Worm (Caenorhabditis elegans) whole organism, L2 larva: Measurements from ENCODE around the gene F58F9.9.

Experiments
- C34F6.9 ChIP-seq: fragments of 150-350 bp; optimal IDR thresholded peaks from 2 replicates; lab custom pipeline; 2014; ENCODE audit warnings: missing biosample characterization, missing genetic modification characterization
- R02D3.7 ChIP-seq: fragments of 150-350 bp; optimal IDR thresholded peaks from 2 replicates; lab custom pipeline; 2014; ENCODE audit warnings: missing biosample characterization, missing genetic modification characterization
- Y55F3AM.14 ChIP-seq: fragments of 200-800 bp; sonication (Bioruptor generic); optimal IDR thresholded peaks from 2 replicates; lab custom pipeline; 2018; ENCODE audit warnings: mild to moderate bottlenecking, missing genetic modification characterization, missing compliant biosample characterization
- ZK546.5 ChIP-seq: sonication (generic microtip); optimal IDR thresholded peaks from 2 replicates; lab custom pipeline; 2017; ENCODE audit warnings: missing biosample characterization, missing genetic modification characterization
- alr-1 ChIP-seq: fragments of 150-350 bp; optimal IDR thresholded peaks from 2 replicates; lab custom pipeline; 2014; ENCODE audit warnings: missing biosample characterization, missing genetic modification characterization
- aly-2 ChIP-seq: fragments of 150-350 bp; optimal IDR thresholded peaks from 2 replicates; lab custom pipeline; 2014; ENCODE audit warnings: missing biosample characterization, missing genetic modification characterization
- ceh-16 ChIP-seq: fragments of 150-350 bp; optimal IDR thresholded peaks from 2 replicates; lab custom pipeline; 2014; ENCODE audit warnings: missing biosample characterization, missing genetic modification characterization
- ceh-82 ChIP-seq: fragments of 150-350 bp; optimal IDR thresholded peaks from 2 replicates; lab custom pipeline; 2014; ENCODE audit warnings: missing biosample characterization, missing genetic modification characterization
- egl-27 ChIP-seq: sonication (generic microtip); optimal IDR thresholded peaks from 3 replicates; lab custom pipeline; 2017; ENCODE audit warnings: missing biosample characterization, missing genetic modification reagents, missing genetic modification characterization
- fos-1 ChIP-seq: fragments of 150-350 bp; optimal IDR thresholded peaks from 2 replicates; lab custom pipeline; 2014; ENCODE audit warnings: missing biosample characterization, missing genetic modification characterization
- gmeb-1 ChIP-seq: fragments of 150-350 bp; optimal IDR thresholded peaks from 2 replicates; lab custom pipeline; 2014; ENCODE audit warnings: missing biosample characterization, missing genetic modification characterization
- lin-11 ChIP-seq: fragments of 150-350 bp; sonication (generic microtip); optimal IDR thresholded peaks from 2 replicates; lab custom pipeline; 2014; ENCODE audit warnings: missing biosample characterization, missing genetic modification characterization, inconsistent platforms, mixed read lengths
- lin-13 ChIP-seq: fragments of 150-350 bp; optimal IDR thresholded peaks from 2 replicates; lab custom pipeline; 2014; ENCODE audit warnings: missing biosample characterization, missing genetic modification reagents, missing genetic modification characterization
- lin-39 ChIP-seq: fragments of 150-350 bp; optimal IDR thresholded peaks from 2 replicates; lab custom pipeline; 2014; ENCODE audit warnings: missing biosample characterization, missing genetic modification reagents, missing genetic modification characterization
- mbf-1 ChIP-seq: sonication (generic microtip); optimal IDR thresholded peaks from 2 replicates; lab custom pipeline; 2017; ENCODE audit warnings: missing biosample characterization, missing genetic modification characterization
- mdl-1 ChIP-seq, 2 experiments: fragments of 150-350 bp in 1 of 2; sonication (generic microtip) in 1 of 2; optimal IDR thresholded peaks; 2 replicates each; lab custom pipeline; 2017; ENCODE audit warnings: missing biosample characterization in 2 of 2, missing genetic modification characterization in 2 of 2
- nhr-10 ChIP-seq: sonication (generic microtip); optimal IDR thresholded peaks from 2 replicates; lab custom pipeline; 2017; ENCODE audit warnings: missing biosample characterization, missing genetic modification characterization
- nhr-12 ChIP-seq: fragments of 150-350 bp; optimal IDR thresholded peaks from 2 replicates; lab custom pipeline; 2014; ENCODE audit warnings: missing biosample characterization, missing genetic modification characterization
- nhr-129 ChIP-seq: fragments of 150-350 bp; optimal IDR thresholded peaks from 2 replicates; lab custom pipeline; 2014; ENCODE audit warnings: missing biosample characterization, missing genetic modification characterization
- nhr-21 ChIP-seq: fragments of 150-350 bp; optimal IDR thresholded peaks from 2 replicates; lab custom pipeline; 2014; ENCODE audit warnings: missing biosample characterization, missing genetic modification characterization
- nhr-23 ChIP-seq: fragments of 150-350 bp; optimal IDR thresholded peaks from 2 replicates; lab custom pipeline; 2014; ENCODE audit warnings: missing biosample characterization, missing genetic modification reagents, missing genetic modification characterization
- nhr-25 ChIP-seq: fragments of 150-350 bp; sonication (generic microtip); optimal IDR thresholded peaks from 3 replicates; lab custom pipeline; 2014; ENCODE audit warnings: missing biosample characterization, missing genetic modification characterization
- nhr-6 ChIP-seq: fragments of 150-350 bp; optimal IDR thresholded peaks from 2 replicates; lab custom pipeline; 2014; ENCODE audit warnings: missing biosample characterization, missing genetic modification characterization
- nhr-77 ChIP-seq: fragments of 150-350 bp; optimal IDR thresholded peaks from 2 replicates; lab custom pipeline; 2014; ENCODE audit warnings: missing biosample characterization, missing genetic modification characterization
- peb-1 ChIP-seq: fragments of 150-350 bp; optimal IDR thresholded peaks from 2 replicates; lab custom pipeline; 2014; ENCODE audit warnings: missing biosample characterization, missing genetic modification characterization
- skn-1 ChIP-seq: sonication (generic microtip); optimal IDR thresholded peaks from 2 replicates; lab custom pipeline; 2017; ENCODE audit warnings: missing biosample characterization, missing genetic modification characterization
- sma-3 ChIP-seq: sonication (generic microtip); optimal IDR thresholded peaks from 2 replicates; lab custom pipeline; 2016; ENCODE audit warnings: missing genetic modification reagents, missing genetic modification characterization, missing compliant biosample characterization
- sma-9 ChIP-seq, 2 experiments: fragments of 150-350 bp in 1 of 2; sonication (generic microtip) in 1 of 2; optimal IDR thresholded peaks; 2 replicates each; lab custom pipeline; 2014 to 2016; ENCODE audit warnings: missing genetic modification characterization in 2 of 2, mild to moderate bottlenecking in 1 of 2, missing biosample characterization in 1 of 2, missing compliant biosample characterization in 1 of 2, missing genetic modification reagents in 1 of 2, moderate library complexity in 1 of 2
- snpc-4 ChIP-seq: fragments of 150-350 bp; optimal IDR thresholded peaks from 2 replicates; lab custom pipeline; 2014; ENCODE audit warnings: missing biosample characterization, missing genetic modification characterization
- unc-39 ChIP-seq: fragments of 150-350 bp; optimal IDR thresholded peaks from 2 replicates; lab custom pipeline; 2014; ENCODE audit warnings: missing biosample characterization, missing genetic modification characterization
- unc-55 ChIP-seq: fragments of 150-350 bp; sonication (generic microtip); optimal IDR thresholded peaks from 3 replicates; lab custom pipeline; 2014; ENCODE audit warnings: missing biosample characterization, missing genetic modification reagents, missing genetic modification characterization
- unc-62 ChIP-seq: fragments of 150-350 bp; optimal IDR thresholded peaks from 2 replicates; lab custom pipeline; 2014; ENCODE audit warnings: missing biosample characterization, missing genetic modification reagents, missing genetic modification characterization
- ztf-1 ChIP-seq: fragments of 200-800 bp; sonication (Bioruptor generic); conservative IDR thresholded peaks from 2 replicates; pipeline ENCODE4 v1.3.6; 2022; ENCODE audit warnings: missing genetic modification characterization, missing compliant biosample characterization
- ztf-11 ChIP-seq: sonication (generic microtip); optimal IDR thresholded peaks from 2 replicates; lab custom pipeline; 2017; ENCODE audit warnings: missing biosample characterization, missing genetic modification characterization
- ztf-4 ChIP-seq: fragments of 150-350 bp; optimal IDR thresholded peaks from 2 replicates; lab custom pipeline; 2014; ENCODE audit warnings: missing biosample characterization, missing genetic modification characterization

The F58F9.9 gene

ce11 chrIV:6266499-6266898, 26.4 kb downstream of the F58F9.9 start, which contains the start of gene srv-29:
Gene srv-29, minus strand, starts transcription at chrIV:6266599.
- TF ChIP-seq nhr-21 (tag; lab: Kevin White, UChicago) = no peak
- no peak for TF ChIP-seq lin-13 (GFP tag; lab: Kevin White, UChicago)
- TF ChIP-seq nhr-77 (tag; lab: Kevin White, UChicago) = no peak
- TF ChIP-seq nhr-10 (tag; lab: Kevin White, UChicago) = no peak
- no peak for TF ChIP-seq nhr-25 (tag; lab: Kevin White, UChicago)
- TF ChIP-seq gmeb-1 = no peak
- TF ChIP-seq skn-1 (tag; lab: Kevin White, UChicago) = no peak
- no peak for TF ChIP-seq lin-39
- TF ChIP-seq nhr-12 = no peak

- TF ChIP-seq sma-9 (GFP tag; optimal IDR thresholded peaks at IDR 0.05; lab: Kevin White, UChicago) (no peak), sma-9 (tag; optimal IDR thresholded peaks at IDR 0.05; lab: Kevin White, UChicago) (no peak), nhr-10 (tag; lab: Kevin White, UChicago) (no peak), R02D3.7 (tag; lab: Kevin White, UChicago) (no peak), sma-3 (GFP tag; lab: Kevin White, UChicago) (no peak), nhr-6 (no peak), ztf-11 (no peak), lin-11 (no peak), C34F6.9 (no peak), Y55F3AM.14 (GFP tag; lab: Kevin White, UChicago) (no peak), mbf-1 (no peak), alr-1 (tag; lab: Kevin White, UChicago) (no peak), egl-27 (no peak), ceh-16 (tag; lab: Kevin White, UChicago) (no peak), ztf-4 (tag; lab: Kevin White, UChicago) (no peak), mdl-1 (tag; optimal IDR thresholded peaks at IDR 0.05; lab: Kevin White, UChicago) (no peak)
- TF ChIP-seq, all 48 proteins: peak for 0
Observed at ce11 chrIV:6269346-6269745, 29.3 kb downstream of the F58F9.9 start, which contains the start of gene srv-30. Gene srv-30, minus strand, starts transcription at chrIV:6269446.

ce11 chrIV:6271923-6272322, 31.8 kb downstream of the F58F9.9 start, which contains the start of gene srv-31:
Gene srv-31, minus strand, starts transcription at chrIV:6272023.
- TF ChIP-seq unc-62 = no peak
- TF ChIP-seq unc-55 = no peak
- TF ChIP-seq nhr-10 (tag; lab: Kevin White, UChicago) = no peak
- no peak for TF ChIP-seq sma-9 (GFP tag; optimal IDR thresholded peaks at IDR 0.05; lab: Kevin White, UChicago)
- TF ChIP-seq sma-9 (tag; optimal IDR thresholded peaks at IDR 0.05; lab: Kevin White, UChicago) = no peak
- no peak for TF ChIP-seq nhr-25 (tag; lab: Kevin White, UChicago)
- no peak for TF ChIP-seq ztf-1 (GFP tag; lab: Robert Waterston, UW)
- TF ChIP-seq ztf-11 = no peak
- TF ChIP-seq ceh-82 (tag; lab: Kevin White, UChicago) = no peak
- TF ChIP-seq nhr-23 (tag; lab: Kevin White, UChicago) = no peak
- no peak for TF ChIP-seq skn-1 (tag; lab: Kevin White, UChicago)
- no peak for TF ChIP-seq snpc-4 (tag; lab: Kevin White, UChicago)
- TF ChIP-seq C34F6.9 = no peak
- no peak for TF ChIP-seq Y55F3AM.14 (GFP tag; lab: Kevin White, UChicago)
- no peak for TF ChIP-seq peb-1 (tag; lab: Kevin White, UChicago)
- TF ChIP-seq ZK546.5 (tag; lab: Kevin White, UChicago) = no peak
- no peak for TF ChIP-seq lin-39
- no peak for TF ChIP-seq unc-39 (tag; lab: Kevin White, UChicago)
- TF ChIP-seq aly-2 (tag; lab: Kevin White, UChicago) = no peak
- no peak for TF ChIP-seq nhr-129 (tag; lab: Kevin White, UChicago)
- no peak for TF ChIP-seq nhr-6

ce11 chrIV:6275671-6276209, 35.6 kb downstream of the F58F9.9 start, which contains the start of the genes aat-4 and T13A10.1:
Gene aat-4, minus strand, starts transcription at chrIV:6275721.
Gene T13A10.1, plus strand, starts transcription at chrIV:6276081.
- TF ChIP-seq skn-1 (tag; lab: Kevin White, UChicago) (no peak), nhr-23 (tag; lab: Kevin White, UChicago) (no peak), fos-1 (tag; lab: Kevin White, UChicago) (peak; percentile 94), sma-9 (GFP tag; optimal IDR thresholded peaks at IDR 0.05; lab: Kevin White, UChicago) (no peak), sma-9 (tag; optimal IDR thresholded peaks at IDR 0.05; lab: Kevin White, UChicago) (no peak), gmeb-1 (peak; percentile 24)
